Fruit fly (Drosophila melanogaster) whole organism, wandering third instar larva: ENCODE data around the gene CG45263.

Source experiments
- Abd-B ChIP-seq: fragments of >200 bp; optimal IDR thresholded peaks from 2 replicates; lab custom pipeline; 2017; ENCODE audit warnings: missing biosample characterization, missing genetic modification characterization
- CG32264 ChIP-seq: fragments of 200-800 bp; sonication (Bioruptor generic); optimal IDR thresholded peaks from 2 replicates; lab custom pipeline; 2016; ENCODE audit warnings: missing biosample characterization, missing genetic modification characterization
- CG9705 ChIP-seq: fragments of 200-800 bp; sonication (Bioruptor generic); optimal IDR thresholded peaks from 2 replicates; lab custom pipeline; 2018; ENCODE audit warnings: missing biosample characterization, mild to moderate bottlenecking, missing genetic modification characterization
- CrebA ChIP-seq: fragments of 200-800 bp; sonication (Bioruptor generic); optimal IDR thresholded peaks from 2 replicates; lab custom pipeline; 2016; ENCODE audit warnings: missing biosample characterization, mild to moderate bottlenecking, missing genetic modification characterization, borderline replicate concordance
- Dfd ChIP-seq: fragments of >200 bp; optimal IDR thresholded peaks from 2 replicates; lab custom pipeline; 2017; ENCODE audit warnings: missing biosample characterization, missing genetic modification characterization
- Dif ChIP-seq: fragments of 200-275, 200-300 bp; sonication (Bioruptor generic); optimal IDR thresholded peaks from 2 replicates; lab custom pipeline; 2018; ENCODE audit warnings: missing biosample characterization, missing genetic modification characterization; ENCODE audit not compliant: partially characterized antibody
- GATAd ChIP-seq: sonication (Bioruptor generic); optimal IDR thresholded peaks from 2 replicates; lab custom pipeline; 2016; ENCODE audit warnings: missing biosample characterization, missing genetic modification characterization
- HLH106 ChIP-seq: fragments of 200-800 bp; optimal IDR thresholded peaks from 3 replicates; lab custom pipeline; 2019; ENCODE audit warnings: missing biosample characterization, mild to moderate bottlenecking, missing genetic modification characterization, moderate library complexity
- Hnf4 ChIP-seq: fragments of 200-800 bp; sonication (Bioruptor generic); optimal IDR thresholded peaks from 2 replicates; lab custom pipeline; 2016; ENCODE audit warnings: missing biosample characterization, mild to moderate bottlenecking, missing genetic modification characterization
- Hr78 ChIP-seq: fragments of >200 bp; optimal IDR thresholded peaks from 2 replicates; lab custom pipeline; 2017; ENCODE audit warnings: missing biosample characterization, missing genetic modification characterization
- Hr83 ChIP-seq: fragments of 200-300 bp; sonication (Bioruptor generic); optimal IDR thresholded peaks from 2 replicates; lab custom pipeline; 2016; ENCODE audit warnings: missing biosample characterization, mild to moderate bottlenecking, missing genetic modification characterization, moderate library complexity; ENCODE audit not compliant: poor library complexity, severe bottlenecking
- Mio ChIP-seq: sonication (Bioruptor generic); optimal IDR thresholded peaks from 2 replicates; lab custom pipeline; 2016; ENCODE audit warnings: missing biosample characterization, missing genetic modification characterization
- Myc ChIP-seq: fragments of >200 bp; optimal IDR thresholded peaks from 2 replicates; lab custom pipeline; 2017
- OdsH ChIP-seq: fragments of 200-800 bp; sonication (Bioruptor generic); optimal IDR thresholded peaks from 2 replicates; lab custom pipeline; 2016; ENCODE audit warnings: missing biosample characterization, mild to moderate bottlenecking, missing genetic modification characterization
- Rel ChIP-seq, 2 experiments: fragments of 200-800 bp; sonication (Bioruptor generic) in 1 of 2; optimal IDR thresholded peaks; 2 replicates in 1 of 2; 3 replicates in 1 of 2; lab custom pipeline; 2016 to 2019; ENCODE audit warnings: mild to moderate bottlenecking in 2 of 2, missing biosample characterization in 2 of 2, missing genetic modification characterization in 2 of 2, moderate library complexity in 1 of 2
- Sp1 ChIP-seq: fragments of 200-800 bp; sonication (Bioruptor generic); optimal IDR thresholded peaks from 3 replicates; lab custom pipeline; 2019; ENCODE audit warnings: missing biosample characterization, mild to moderate bottlenecking, missing genetic modification characterization, moderate library complexity
- Vsx2 ChIP-seq: fragments of 200-300, 225-300 bp; sonication (Bioruptor generic); optimal IDR thresholded peaks from 2 replicates; lab custom pipeline; 2018; ENCODE audit warnings: missing biosample characterization, missing genetic modification characterization; ENCODE audit not compliant: partially characterized antibody
- br ChIP-seq: fragments of 200-800 bp; sonication (Bioruptor generic); optimal IDR thresholded peaks from 2 replicates; lab custom pipeline; 2016; ENCODE audit warnings: missing biosample characterization, missing genetic modification characterization
- brk ChIP-seq: fragments of 200-800 bp; sonication (Bioruptor generic); optimal IDR thresholded peaks from 2 replicates; lab custom pipeline; 2016; ENCODE audit warnings: missing biosample characterization, mild to moderate bottlenecking, missing genetic modification characterization
- dl ChIP-seq, 2 experiments: fragments of 175-275, 200-275 bp in 1 of 2; fragments of 200-275 bp in 1 of 2; sonication (Bioruptor generic); optimal IDR thresholded peaks; lab custom pipeline; 2018; ENCODE audit warnings: mild to moderate bottlenecking in 2 of 2, missing biosample characterization in 2 of 2, missing genetic modification characterization in 2 of 2, moderate library complexity in 2 of 2; ENCODE audit not compliant: partially characterized antibody in 2 of 2, insufficient read depth in 1 of 2
- dsf ChIP-seq: sonication (Bioruptor generic); optimal IDR thresholded peaks from 2 replicates; lab custom pipeline; 2016; ENCODE audit warnings: missing biosample characterization, missing genetic modification characterization, borderline replicate concordance
- ey ChIP-seq: fragments of 200-800 bp; sonication (Bioruptor generic); optimal IDR thresholded peaks from 2 replicates; lab custom pipeline; 2016; ENCODE audit warnings: missing biosample characterization, missing genetic modification characterization
- fru ChIP-seq: fragments of 200-800 bp; sonication (Bioruptor generic); optimal IDR thresholded peaks from 3 replicates; lab custom pipeline; 2016; ENCODE audit warnings: missing biosample characterization, mild to moderate bottlenecking, missing genetic modification characterization
- h ChIP-seq: fragments of 200-800 bp; sonication (Bioruptor generic); optimal IDR thresholded peaks from 3 replicates; lab custom pipeline; 2016; ENCODE audit warnings: missing biosample characterization, mild to moderate bottlenecking, missing genetic modification characterization
- jim ChIP-seq: fragments of 175-275, 200-325 bp; sonication (Bioruptor generic); optimal IDR thresholded peaks from 2 replicates; lab custom pipeline; 2016; ENCODE audit warnings: missing biosample characterization, mild to moderate bottlenecking, missing genetic modification characterization
- sage ChIP-seq: fragments of 200-800 bp; sonication (Bioruptor generic); optimal IDR thresholded peaks from 2 replicates; lab custom pipeline; 2016; ENCODE audit warnings: missing biosample characterization, mild to moderate bottlenecking, missing genetic modification characterization
- sv ChIP-seq: fragments of 200-800 bp; sonication (Bioruptor generic); optimal IDR thresholded peaks from 3 replicates; lab custom pipeline; 2016; ENCODE audit warnings: missing biosample characterization, missing genetic modification characterization
- tai ChIP-seq: sonication (Bioruptor generic); optimal IDR thresholded peaks from 2 replicates; lab custom pipeline; 2016; ENCODE audit warnings: missing biosample characterization, missing genetic modification characterization
- usp ChIP-seq: fragments of >200 bp; optimal IDR thresholded peaks from 2 replicates; lab custom pipeline; 2017; ENCODE audit warnings: missing biosample characterization, missing genetic modification characterization
- woc ChIP-seq: sonication (Bioruptor generic); optimal IDR thresholded peaks from 2 replicates; lab custom pipeline; 2016; ENCODE audit warnings: missing biosample characterization, mild to moderate bottlenecking, missing genetic modification characterization

CG45263 gene

dm6 chr3R:8521499-8521898 lies 44.1 kb upstream of the CG45263 start, which contains the start of gene CG31454:
TSS of gene CG31454 (plus strand) at chr3R:8521658.
- TF ChIP-seq Vsx2 (no peak), CrebA (GFP tag; lab: Kevin White, UChicago) (no peak), Hnf4 (GFP tag; lab: Kevin White, UChicago) (no peak), Hr83 (no peak), CG9705 (no peak), h (GFP tag; lab: Kevin White, UChicago) (no peak), fru (GFP tag; lab: Kevin White, UChicago) (no peak), dl (GFP tag; optimal IDR thresholded peaks at IDR 0.05; lab: Kevin White, UChicago; ENCODE audit: insufficient read depth in 1 of 2, partially characterized antibody in 2 of 2) (no peak), Abd-B (GFP tag; lab: Kevin White, UChicago) (no peak), HLH106 (tag; lab: Kevin White, UChicago) (no peak), sv (GFP tag; lab: Kevin White, UChicago) (no peak), ey (GFP tag; lab: Kevin White, UChicago) (no peak), Rel (GFP tag; optimal IDR thresholded peaks at IDR 0.05; lab: Kevin White, UChicago) (no peak), Rel (tag; optimal IDR thresholded peaks at IDR 0.05; lab: Kevin White, UChicago) (no peak), brk (GFP tag; lab: Kevin White, UChicago) (no peak), Mio (GFP tag; lab: Kevin White, UChicago) (no peak)

dm6 chr3R:8520809-8521208 lies 43.4 kb upstream of the CG45263 start:
- no peak for TF ChIP-seq Hr78 (GFP tag; lab: Kevin White, UChicago)
- TF ChIP-seq Sp1 (GFP tag; lab: Kevin White, UChicago) = no peak
- TF ChIP-seq sage = no peak
- no peak for TF ChIP-seq fru (GFP tag; lab: Kevin White, UChicago)
- no peak for TF ChIP-seq Hr83
- no peak for TF ChIP-seq tai (GFP tag; lab: Kevin White, UChicago)
- TF ChIP-seq brk (GFP tag; lab: Kevin White, UChicago) = no peak
- no peak for TF ChIP-seq h (GFP tag; lab: Kevin White, UChicago)
- TF ChIP-seq CG32264 (GFP tag; lab: Kevin White, UChicago) = no peak
- no peak for TF ChIP-seq CrebA (GFP tag; lab: Kevin White, UChicago)
- TF ChIP-seq HLH106 (tag; lab: Kevin White, UChicago) = no peak
- no peak for TF ChIP-seq sv (GFP tag; lab: Kevin White, UChicago)
- TF ChIP-seq GATAd (GFP tag; lab: Kevin White, UChicago) = no peak
- no peak for TF ChIP-seq br (GFP tag; lab: Kevin White, UChicago)
- TF ChIP-seq Dif (GFP tag; lab: Kevin White, UChicago) = no peak

dm6 chr3R:8519157-8519556 lies 41.7 kb upstream of the CG45263 start:
- no peak for TF ChIP-seq OdsH (GFP tag; lab: Kevin White, UChicago)
- TF ChIP-seq Sp1 (GFP tag; lab: Kevin White, UChicago) = no peak
- no peak for TF ChIP-seq Dfd (GFP tag; lab: Kevin White, UChicago)
- no peak for TF ChIP-seq Myc (lab: Kevin White, UChicago)
- no peak for TF ChIP-seq woc (GFP tag; lab: Kevin White, UChicago)
- TF ChIP-seq Abd-B (GFP tag; lab: Kevin White, UChicago) = no peak
- no peak for TF ChIP-seq usp (GFP tag; lab: Kevin White, UChicago)
- TF ChIP-seq jim (GFP tag; lab: Kevin White, UChicago) = no peak
- no peak for TF ChIP-seq Mio (GFP tag; lab: Kevin White, UChicago)
- TF ChIP-seq CrebA (GFP tag; lab: Kevin White, UChicago) = no peak
- no peak for TF ChIP-seq Dif (GFP tag; lab: Kevin White, UChicago)
- no peak for TF ChIP-seq sage
- TF ChIP-seq dsf (GFP tag; lab: Kevin White, UChicago) = no peak

- TF ChIP-seq Sp1 (GFP tag; lab: Kevin White, UChicago) = peak; percentile 9
- TF ChIP-seq GATAd (GFP tag; lab: Kevin White, UChicago) = no peak
- TF ChIP-seq h (GFP tag; lab: Kevin White, UChicago) = peak; percentile 7
- no peak for TF ChIP-seq Rel (GFP tag; optimal IDR thresholded peaks at IDR 0.05; lab: Kevin White, UChicago)
- TF ChIP-seq Rel (tag; optimal IDR thresholded peaks at IDR 0.05; lab: Kevin White, UChicago) = peak; percentile 82
- TF ChIP-seq br (GFP tag; lab: Kevin White, UChicago) = peak; percentile 41
- TF ChIP-seq Hnf4 (GFP tag; lab: Kevin White, UChicago) = peak; percentile 48
- TF ChIP-seq, all 38 proteins: peak for 5
These were observed 41.2 kb upstream of the CG45263 start for dm6 chr3R:8518565-8519154.
